Fruit fly (Drosophila melanogaster): ENCODE measurements around the gene CG5646.

DNA sequence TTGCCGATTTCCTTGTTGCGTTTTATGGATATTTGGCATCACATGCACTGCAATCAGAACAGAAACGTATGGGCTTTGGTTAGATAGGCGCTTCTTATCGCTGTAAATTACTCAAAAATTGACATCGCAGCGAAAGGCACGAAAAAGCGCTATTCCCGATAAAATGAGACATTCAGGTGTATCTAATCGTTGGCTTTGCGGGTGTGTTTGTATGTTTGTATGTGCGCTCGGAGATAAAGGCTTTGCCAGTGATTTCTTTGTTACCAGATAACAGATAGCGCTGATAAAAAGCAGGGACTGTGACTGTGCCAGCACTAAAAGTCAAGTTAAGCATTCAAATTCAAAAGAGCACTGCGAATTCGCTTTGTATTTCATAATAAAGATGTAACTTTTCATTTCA lies 7.4 kb upstream of the CG5646 start:
- TF ChIP-seq tgo (GFP tag; IDR thresholded peaks at IDR 0.05) (no peak), CG2129 (GFP tag; IDR thresholded peaks at IDR 0.05; ENCODE audit: partially characterized antibody) (no peak), CrebB (tag; optimal IDR thresholded peaks at IDR 0.05) (no peak), az2 (GFP tag; optimal IDR thresholded peaks at IDR 0.05) (no peak), CG8478 (optimal IDR thresholded peaks at IDR 0.05) (no peak), CG31365 (tag; optimal IDR thresholded peaks at IDR 0.05) (no peak), Neu2 (GFP tag; optimal IDR thresholded peaks at IDR 0.05; ENCODE audit: borderline replicate concordance) (no peak)

All from whole organism, embryonic.